Worm (Caenorhabditis elegans) whole organism, L4 larva: ENCODE measurements around the gene Y38H6C.15.
A peak's percentile ranks its signal among the peaks of the same experiment; 100 is the strongest.

Experiments used
- D1046.2 ChIP-seq: fragments of 200-800 bp; sonication (Bioruptor generic); IDR thresholded peaks from 2 replicates; pipeline ENCODE4 v1.3.6; 2022; ENCODE audit warnings: missing genetic modification characterization, missing compliant biosample characterization
- F26F4.8 ChIP-seq: fragments of 200-800 bp; sonication (Bioruptor generic); conservative IDR thresholded peaks from 2 replicates; pipeline ENCODE4 v1.3.6; 2022; ENCODE audit warnings: missing genetic modification characterization, missing compliant biosample characterization
- T26A8.4 ChIP-seq: fragments of 200-800 bp; sonication (Bioruptor generic); IDR thresholded peaks from 2 replicates; pipeline ENCODE4 v1.3.6; 2022; ENCODE audit warnings: missing genetic modification characterization, missing compliant biosample characterization
- Y5F2A.4 ChIP-seq: fragments of 200-800 bp; sonication (Bioruptor generic); optimal IDR thresholded peaks from 2 replicates; lab custom pipeline; 2018; ENCODE audit warnings: mild to moderate bottlenecking, missing genetic modification characterization, missing compliant biosample characterization
- ZK337.2 ChIP-seq: fragments of 200-800 bp; sonication (Bioruptor generic); IDR thresholded peaks from 2 replicates; pipeline ENCODE4 v1.3.6; 2022; ENCODE audit warnings: missing genetic modification reagents, missing genetic modification characterization, missing compliant biosample characterization
- ama-1 ChIP-seq: fragments of 150-350 bp; optimal IDR thresholded peaks from 2 replicates; lab custom pipeline; 2014; ENCODE audit warnings: inconsistent platforms, mixed read lengths
- ceh-20 ChIP-seq: fragments of 200-800 bp; sonication (Bioruptor generic); IDR thresholded peaks from 2 replicates; pipeline ENCODE4 v1.3.6; 2022; ENCODE audit warnings: missing genetic modification reagents, missing genetic modification characterization, missing compliant biosample characterization
- ceh-28 ChIP-seq: fragments of 150-350 bp; optimal IDR thresholded peaks from 2 replicates; lab custom pipeline; 2014; ENCODE audit warnings: missing biosample characterization, missing genetic modification reagents, missing genetic modification characterization
- ceh-82 ChIP-seq: sonication (generic microtip); optimal IDR thresholded peaks from 2 replicates; lab custom pipeline; 2017; ENCODE audit warnings: missing biosample characterization, missing genetic modification characterization
- daf-16 ChIP-seq, 3 experiments: sonication (generic microtip); optimal IDR thresholded peaks; 2 replicates each; lab custom pipeline; 2016 to 2017; ENCODE audit warnings: missing genetic modification characterization in 3 of 3, missing genetic modification reagents in 3 of 3, mild to moderate bottlenecking in 2 of 3, missing compliant biosample characterization in 2 of 3, missing biosample characterization in 1 of 3, moderate library complexity in 1 of 3
- daf-19 ChIP-seq: fragments of 200-800 bp; sonication (Bioruptor generic); conservative IDR thresholded peaks from 2 replicates; pipeline ENCODE4 v1.3.6; 2022; ENCODE audit warnings: missing genetic modification characterization, missing compliant biosample characterization
- dmd-6 ChIP-seq: fragments of 200-800 bp; sonication (Bioruptor generic); IDR thresholded peaks from 2 replicates; pipeline ENCODE4 v1.3.6; 2022; ENCODE audit warnings: missing genetic modification reagents, missing genetic modification characterization, missing compliant biosample characterization
- egl-43 ChIP-seq: fragments of 200-800 bp; sonication (Bioruptor generic); IDR thresholded peaks from 2 replicates; pipeline ENCODE4 v1.3.6; 2022; ENCODE audit warnings: missing genetic modification reagents, missing genetic modification characterization, missing compliant biosample characterization
- fkh-10 ChIP-seq: fragments of 150-350 bp; optimal IDR thresholded peaks from 2 replicates; lab custom pipeline; 2014; ENCODE audit warnings: missing biosample characterization, missing genetic modification reagents, missing genetic modification characterization
- jun-1 ChIP-seq: fragments of 150-350 bp; optimal IDR thresholded peaks from 2 replicates; lab custom pipeline; 2014; ENCODE audit warnings: missing biosample characterization, missing genetic modification reagents, missing genetic modification characterization
- lin-15B ChIP-seq: fragments of 150-350 bp; sonication (generic microtip); optimal IDR thresholded peaks from 3 replicates; lab custom pipeline; 2014; ENCODE audit warnings: missing biosample characterization, missing genetic modification characterization
- lin-38 ChIP-seq: fragments of 200-800 bp; sonication (Bioruptor generic); IDR thresholded peaks from 2 replicates; pipeline ENCODE4 v1.3.6; 2022; ENCODE audit warnings: missing genetic modification reagents, missing genetic modification characterization, missing compliant biosample characterization
- lsy-2 ChIP-seq, 2 experiments: fragments of 150-350 bp in 1 of 2; sonication (generic microtip) in 1 of 2; optimal IDR thresholded peaks; 2 replicates each; lab custom pipeline; 2014 to 2017; ENCODE audit warnings: missing biosample characterization in 2 of 2, missing genetic modification characterization in 2 of 2
- mdl-1 ChIP-seq, 2 experiments: fragments of 150-350 bp in 1 of 2; sonication (generic microtip) in 1 of 2; optimal IDR thresholded peaks; 2 replicates each; lab custom pipeline; 2014 to 2017; ENCODE audit warnings: missing biosample characterization in 2 of 2, missing genetic modification characterization in 2 of 2
- mdt-29 ChIP-seq: fragments of 200-800 bp; sonication (Bioruptor generic); IDR thresholded peaks from 2 replicates; pipeline ENCODE4 v1.3.6; 2022; ENCODE audit warnings: missing genetic modification reagents, missing genetic modification characterization, missing compliant biosample characterization
- mep-1 ChIP-seq: fragments of 150-350 bp; sonication (generic microtip); optimal IDR thresholded peaks from 3 replicates; lab custom pipeline; 2014; ENCODE audit warnings: missing biosample characterization, missing genetic modification characterization
- nhr-102 ChIP-seq: sonication (generic microtip); optimal IDR thresholded peaks from 2 replicates; lab custom pipeline; 2016; ENCODE audit warnings: mild to moderate bottlenecking, missing genetic modification characterization, moderate library complexity, missing compliant biosample characterization
- nhr-111 ChIP-seq: fragments of 200-800 bp; sonication (Bioruptor generic); optimal IDR thresholded peaks from 2 replicates; lab custom pipeline; 2018; ENCODE audit warnings: mild to moderate bottlenecking, missing genetic modification characterization, missing compliant biosample characterization
- sdz-12 ChIP-seq: fragments of 200-800 bp; sonication (Bioruptor generic); optimal IDR thresholded peaks from 2 replicates; lab custom pipeline; 2018; ENCODE audit warnings: mild to moderate bottlenecking, missing genetic modification characterization, missing compliant biosample characterization
- spr-1 ChIP-seq: sonication (generic microtip); optimal IDR thresholded peaks from 2 replicates; lab custom pipeline; 2016; ENCODE audit warnings: mild to moderate bottlenecking, missing genetic modification characterization, missing compliant biosample characterization
- unc-39 ChIP-seq: sonication (generic microtip); optimal IDR thresholded peaks from 2 replicates; lab custom pipeline; 2017; ENCODE audit warnings: missing biosample characterization, missing genetic modification characterization
- unc-62 ChIP-seq, 3 experiments: fragments of 150-350 bp in 1 of 3; sonication (generic microtip); optimal IDR thresholded peaks in 2 of 3; peaks in 1 of 3; 1 replicate in 1 of 3; 2 replicates in 2 of 3; lab custom pipeline; 2014 to 2017; ENCODE audit warnings: missing biosample characterization in 3 of 3, missing genetic modification characterization in 3 of 3, missing genetic modification reagents in 3 of 3, missing genotype in 1 of 3
- zip-2 ChIP-seq: fragments of 150-350 bp; optimal IDR thresholded peaks from 2 replicates; lab custom pipeline; 2014; ENCODE audit warnings: missing biosample characterization, missing genetic modification characterization
- ztf-11 ChIP-seq: fragments of 150-350 bp; optimal IDR thresholded peaks from 2 replicates; lab custom pipeline; 2014; ENCODE audit warnings: missing biosample characterization, missing genetic modification characterization
- ztf-7 ChIP-seq: fragments of 150-350 bp; optimal IDR thresholded peaks from 2 replicates; lab custom pipeline; 2014; ENCODE audit warnings: missing biosample characterization, missing genetic modification characterization

The Y38H6C.15 gene

DNA sequence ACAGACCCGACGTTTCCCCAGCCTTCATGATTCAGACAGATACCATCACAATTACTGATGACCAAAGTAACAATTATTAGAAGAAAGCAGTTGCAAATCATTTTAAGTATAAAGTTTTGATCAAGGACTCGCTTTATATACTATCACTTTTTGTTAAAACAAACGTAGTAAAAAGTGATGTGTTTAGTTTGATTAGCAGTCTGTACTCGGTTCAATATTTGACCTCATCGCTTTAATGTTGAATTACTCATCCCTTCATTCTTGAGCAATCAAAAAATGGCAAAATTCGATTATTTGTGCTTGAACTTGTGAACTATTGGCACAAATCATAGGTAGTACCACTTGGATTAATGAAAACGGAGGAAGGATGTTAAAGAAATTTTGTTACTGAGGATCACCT is 22.2 kb upstream of the Y38H6C.15 start, which contains the start of gene abf-4:
Gene abf-4, minus strand, starts transcription at position 101 of the 400 bp plus-strand sequence.
- no peak for TF ChIP-seq D1046.2 (GFP tag; lab: Robert Waterston, UW)

DNA sequence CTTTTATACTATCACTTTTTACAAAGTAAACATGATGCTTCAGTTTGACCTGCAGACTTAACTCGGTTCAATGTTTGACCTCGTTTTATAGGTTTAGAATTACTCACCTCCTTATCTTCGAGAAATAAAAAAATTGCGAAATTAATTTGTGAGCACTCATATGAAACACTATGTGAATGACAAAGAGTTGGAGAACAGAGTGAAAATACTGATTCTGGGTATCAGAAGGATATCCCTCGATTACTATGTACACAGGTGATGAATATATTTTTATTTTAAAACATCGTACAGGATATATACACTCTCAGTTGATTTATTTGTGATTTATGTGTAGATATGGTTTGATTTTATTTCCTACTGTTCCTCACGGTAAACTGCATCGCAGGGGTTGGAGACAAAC is 20.2 kb upstream of the Y38H6C.15 start, which contains the start of gene Y38H6C.23:
Gene Y38H6C.23, minus strand, starts transcription at position 101 of the 400 bp plus-strand sequence.
- no peak for TF ChIP-seq lsy-2 (tag; optimal IDR thresholded peaks at IDR 0.05; lab: Kevin White, UChicago)
- no peak for TF ChIP-seq zip-2 (tag; lab: Kevin White, UChicago)
- TF ChIP-seq lin-38: no peak
- TF ChIP-seq dmd-6 (GFP tag; lab: Robert Waterston, UW): peak; percentile 66
- no peak for TF ChIP-seq egl-43 (GFP tag; lab: Robert Waterston, UW)
- TF ChIP-seq ceh-28 (tag; lab: Kevin White, UChicago): no peak
- peak in 1 of 2 experiments; percentile 37 for TF ChIP-seq unc-62 (GFP tag; optimal IDR thresholded peaks at IDR 0.05 in 1 of 2; lab: Kevin White, UChicago)
- no peak for TF ChIP-seq unc-62 (tag; optimal IDR thresholded peaks at IDR 0.05; lab: Kevin White, UChicago)
- no peak for TF ChIP-seq T26A8.4
- TF ChIP-seq, all 104 proteins: peak for 2

ce11 chrV:20555120-20555519 is 19.0 kb upstream of the Y38H6C.15 start, which contains the start of gene Y38H6C.21:
Y38H6C.21 (minus strand) TSS chrV:20555267.
- TF ChIP-seq Y5F2A.4 (GFP tag; lab: Kevin White, UChicago) (no peak), sdz-12 (GFP tag; lab: Kevin White, UChicago) (no peak), dmd-6 (GFP tag; lab: Robert Waterston, UW) (peak; percentile 61), mep-1 (tag; lab: Kevin White, UChicago) (no peak), unc-39 (no peak), ztf-7 (tag; lab: Kevin White, UChicago) (no peak), nhr-111 (GFP tag; lab: Kevin White, UChicago) (no peak), lsy-2 (tag; optimal IDR thresholded peaks at IDR 0.05; lab: Kevin White, UChicago) (no peak)

ce11 chrV:20552971-20553370 is 16.9 kb upstream of the Y38H6C.15 start, which contains the start of gene vmo-1:
vmo-1 (minus strand) TSS chrV:20553071.
- no peak for TF ChIP-seq mdl-1 (tag; optimal IDR thresholded peaks at IDR 0.05; lab: Kevin White, UChicago)
- TF ChIP-seq lin-15B (tag; lab: Kevin White, UChicago): no peak
- TF ChIP-seq ztf-11 (tag; lab: Kevin White, UChicago): no peak
- no peak for TF ChIP-seq spr-1 (tag; lab: Kevin White, UChicago)
- TF ChIP-seq fkh-10 (GFP tag; lab: Kevin White, UChicago): no peak
- TF ChIP-seq dmd-6 (GFP tag; lab: Robert Waterston, UW): no peak
- no peak for TF ChIP-seq lsy-2 (tag; optimal IDR thresholded peaks at IDR 0.05; lab: Kevin White, UChicago)
- TF ChIP-seq daf-16 (GFP tag; optimal IDR thresholded peaks at IDR 0.05; lab: Kevin White, UChicago): no peak
- no peak for TF ChIP-seq daf-16 (tag; optimal IDR thresholded peaks at IDR 0.05; lab: Kevin White, UChicago)
- no peak for TF ChIP-seq daf-19
- TF ChIP-seq ZK337.2: no peak
- TF ChIP-seq nhr-102 (tag; lab: Kevin White, UChicago): no peak
- no peak for TF ChIP-seq ceh-20
- TF ChIP-seq ama-1 (lab: Kevin White, UChicago): no peak
- no peak for TF ChIP-seq mdt-29 (GFP tag; lab: Robert Waterston, UW)
- no peak for TF ChIP-seq jun-1 (tag; lab: Kevin White, UChicago)
- TF ChIP-seq ceh-82 (tag; lab: Kevin White, UChicago): no peak

ce11 chrV:20551096-20551495 is 15.0 kb upstream of the Y38H6C.15 start, which contains the start of gene Y38H6C.20:
Y38H6C.20 (minus strand) TSS chrV:20551196.
- TF ChIP-seq F26F4.8 (GFP tag; lab: Robert Waterston, UW) (no peak), unc-62 (GFP tag; optimal IDR thresholded peaks at IDR 0.05 in 1 of 2; lab: Kevin White, UChicago) (peak in 1 of 2 experiments; percentile 18), unc-62 (tag; optimal IDR thresholded peaks at IDR 0.05; lab: Kevin White, UChicago) (no peak)
